Worm (Caenorhabditis elegans) whole organism, L1 larva: ENCODE data around the gene lgc-12.

Experiments used
- ceh-82 ChIP-seq, 3 experiments: fragments of 150-350 bp in 1 of 3; sonication (generic microtip) in 2 of 3; optimal IDR thresholded peaks; 2 replicates each; lab custom pipeline; 2014 to 2017; ENCODE audit warnings: missing biosample characterization in 3 of 3, missing genetic modification characterization in 3 of 3
- lin-39 ChIP-seq: fragments of 150-350 bp; optimal IDR thresholded peaks from 2 replicates; lab custom pipeline; 2014; ENCODE audit warnings: missing biosample characterization, missing genetic modification reagents, missing genetic modification characterization
- lir-3 ChIP-seq: sonication (generic microtip); optimal IDR thresholded peaks from 2 replicates; lab custom pipeline; 2016; ENCODE audit warnings: mild to moderate bottlenecking, missing genetic modification characterization, moderate library complexity, missing compliant biosample characterization; ENCODE audit not compliant: poor library complexity
- nhr-11 ChIP-seq: fragments of 150-350 bp; optimal IDR thresholded peaks from 2 replicates; lab custom pipeline; 2014; ENCODE audit warnings: missing biosample characterization, missing genetic modification characterization
- xbp-1 ChIP-seq: sonication (generic microtip); optimal IDR thresholded peaks from 2 replicates; lab custom pipeline; 2016; ENCODE audit warnings: missing genetic modification characterization, missing compliant biosample characterization

- TF ChIP-seq nhr-11 = no peak
- TF ChIP-seq lin-39 (tag; lab: Kevin White, UChicago) = no peak
- no peak for TF ChIP-seq ceh-82 (tag; optimal IDR thresholded peaks at IDR 0.05; lab: Kevin White, UChicago)
- TF ChIP-seq xbp-1 = no peak
- TF ChIP-seq lir-3 (tag; lab: Kevin White, UChicago) = no peak
Measured at ce11 chrIII:7524830-7525344, 37.1 kb upstream of the lgc-12 start.
